Worm (Caenorhabditis elegans) whole organism, young adult: ENCODE measurements around the gene rig-1.

Experiments
- F39B2.1 ChIP-seq: fragments of 200-800 bp; sonication (Bioruptor generic); IDR thresholded peaks from 2 replicates; pipeline ENCODE4 v1.3.6; 2022; ENCODE audit warnings: missing genetic modification reagents, missing genetic modification characterization, missing compliant biosample characterization
- F49E8.2 ChIP-seq: sonication (generic microtip); optimal IDR thresholded peaks from 3 replicates; lab custom pipeline; 2017; ENCODE audit warnings: missing genetic modification characterization, mild to moderate bottlenecking, missing compliant biosample characterization, antibody characterized with exemption, moderate library complexity; ENCODE audit not compliant: insufficient read depth
- K11D2.4 ChIP-seq: fragments of 200-800 bp; sonication (Bioruptor generic); IDR thresholded peaks from 2 replicates; pipeline ENCODE4 v1.3.6; 2022; ENCODE audit warnings: missing genetic modification reagents, missing genetic modification characterization, missing compliant biosample characterization
- Y67H2A.10 ChIP-seq: fragments of 200-800 bp; sonication (Bioruptor generic); conservative IDR thresholded peaks from 2 replicates; pipeline ENCODE4 v1.3.6; 2022; ENCODE audit warnings: missing genetic modification reagents, missing genetic modification characterization, missing compliant biosample characterization
- akir-1 ChIP-seq: fragments of 200-800 bp; sonication (Bioruptor generic); optimal IDR thresholded peaks from 2 replicates; lab custom pipeline; 2018; ENCODE audit warnings: mild to moderate bottlenecking, missing genetic modification characterization, moderate library complexity, missing compliant biosample characterization
- aptf-3 ChIP-seq: fragments of 200-800 bp; sonication (Bioruptor generic); IDR thresholded peaks from 2 replicates; pipeline ENCODE4 v1.3.6; 2022; ENCODE audit warnings: missing genetic modification characterization, missing compliant biosample characterization
- attf-6 ChIP-seq: fragments of 200-800 bp; sonication (Bioruptor generic); IDR thresholded peaks from 2 replicates; pipeline ENCODE4 v1.3.6; 2022; ENCODE audit warnings: missing genetic modification reagents, missing genetic modification characterization, missing compliant biosample characterization
- bed-2 ChIP-seq: fragments of 200-800 bp; sonication (Bioruptor generic); IDR thresholded peaks from 2 replicates; pipeline ENCODE4 v1.3.6; 2022; ENCODE audit warnings: missing genetic modification reagents, missing genetic modification characterization, missing compliant biosample characterization
- ccch-3 ChIP-seq: fragments of 200-800 bp; sonication (Bioruptor generic); optimal IDR thresholded peaks from 2 replicates; lab custom pipeline; 2018; ENCODE audit warnings: mild to moderate bottlenecking, missing genetic modification characterization, missing compliant biosample characterization
- ceh-100 ChIP-seq: fragments of 200-800 bp; sonication (Bioruptor generic); IDR thresholded peaks from 2 replicates; pipeline ENCODE4 v1.3.6; 2022; ENCODE audit warnings: missing genetic modification reagents, missing genetic modification characterization, missing compliant biosample characterization
- dpl-1 ChIP-seq: fragments of 150-350 bp; optimal IDR thresholded peaks from 2 replicates; lab custom pipeline; 2014; ENCODE audit warnings: missing biosample characterization, missing genetic modification reagents, missing genetic modification characterization
- efl-1 ChIP-seq: fragments of 150-350 bp; optimal IDR thresholded peaks from 2 replicates; lab custom pipeline; 2014; ENCODE audit warnings: missing biosample characterization, missing genetic modification reagents, missing genetic modification characterization
- egl-44 ChIP-seq: fragments of 200-800 bp; sonication (Bioruptor generic); IDR thresholded peaks from 2 replicates; pipeline ENCODE4 v1.3.6; 2022; ENCODE audit warnings: missing genetic modification reagents, missing genetic modification characterization, missing compliant biosample characterization
- egrh-3 ChIP-seq: fragments of 200-800 bp; sonication (Bioruptor generic); IDR thresholded peaks from 2 replicates; pipeline ENCODE4 v1.3.6; 2022; ENCODE audit warnings: missing genetic modification reagents, missing genetic modification characterization, missing compliant biosample characterization
- ets-4 ChIP-seq: fragments of 200-800 bp; sonication (Bioruptor generic); optimal IDR thresholded peaks from 2 replicates; lab custom pipeline; 2018; ENCODE audit warnings: mild to moderate bottlenecking, missing genetic modification characterization, missing compliant biosample characterization
- gei-17 ChIP-seq: fragments of 200-800 bp; sonication (Bioruptor generic); optimal IDR thresholded peaks from 2 replicates; lab custom pipeline; 2018; ENCODE audit warnings: mild to moderate bottlenecking, missing genetic modification characterization, missing compliant biosample characterization
- him-1 ChIP-seq: sonication (generic microtip); optimal IDR thresholded peaks from 2 replicates; lab custom pipeline; 2016; ENCODE audit warnings: missing genotype, missing genetic modification reagents, missing genetic modification characterization, missing compliant biosample characterization
- hrde-1 ChIP-seq: sonication (generic microtip); optimal IDR thresholded peaks from 2 replicates; lab custom pipeline; 2016; ENCODE audit warnings: missing genetic modification characterization, mild to moderate bottlenecking, missing compliant biosample characterization, moderate library complexity, missing genotype, missing genetic modification reagents, borderline replicate concordance
- hsf-1 ChIP-seq: fragments of 200-800 bp; sonication (Bioruptor generic); IDR thresholded peaks from 2 replicates; pipeline ENCODE4 v1.3.6; 2022; ENCODE audit warnings: missing genetic modification reagents, missing genetic modification characterization, missing compliant biosample characterization
- lir-1 ChIP-seq: fragments of 200-800 bp; sonication (Bioruptor generic); conservative IDR thresholded peaks from 2 replicates; pipeline ENCODE4 v1.3.6; 2022; ENCODE audit warnings: missing genetic modification reagents, missing genetic modification characterization, missing compliant biosample characterization
- lsl-1 ChIP-seq: fragments of 200-800 bp; sonication (Bioruptor generic); optimal IDR thresholded peaks from 2 replicates; lab custom pipeline; 2018; ENCODE audit warnings: mild to moderate bottlenecking, missing genetic modification characterization, moderate library complexity, missing compliant biosample characterization
- lsy-27 ChIP-seq: sonication (generic microtip); optimal IDR thresholded peaks from 2 replicates; lab custom pipeline; 2017; ENCODE audit warnings: missing genetic modification characterization, mild to moderate bottlenecking, missing compliant biosample characterization, antibody characterized with exemption, missing genotype, borderline replicate concordance; ENCODE audit not compliant: insufficient read depth
- madf-6 ChIP-seq: fragments of 200-800 bp; sonication (Bioruptor generic); IDR thresholded peaks from 2 replicates; pipeline ENCODE4 v1.3.6; 2022; ENCODE audit warnings: missing genetic modification reagents, missing genetic modification characterization, missing compliant biosample characterization
- madf-8 ChIP-seq: fragments of 200-800 bp; sonication (Bioruptor generic); conservative IDR thresholded peaks from 2 replicates; pipeline ENCODE4 v1.3.6; 2022; ENCODE audit warnings: missing genetic modification reagents, missing genetic modification characterization, missing compliant biosample characterization
- mes-4 ChIP-seq: sonication (generic microtip); optimal IDR thresholded peaks from 2 replicates; lab custom pipeline; 2016; ENCODE audit warnings: missing genotype, missing genetic modification characterization, missing compliant biosample characterization
- mxl-1 ChIP-seq: sonication (generic microtip); optimal IDR thresholded peaks from 2 replicates; lab custom pipeline; 2016; ENCODE audit warnings: missing genetic modification characterization, missing compliant biosample characterization
- nhr-179 ChIP-seq: sonication (generic microtip); optimal IDR thresholded peaks from 2 replicates; lab custom pipeline; 2016; ENCODE audit warnings: mild to moderate bottlenecking, missing genetic modification characterization, missing compliant biosample characterization
- nhr-90 ChIP-seq: sonication (generic microtip); optimal IDR thresholded peaks from 2 replicates; lab custom pipeline; 2016; ENCODE audit warnings: missing genotype, mild to moderate bottlenecking, missing genetic modification characterization, missing compliant biosample characterization
- pha-4 ChIP-seq: fragments of 150-350 bp; sonication (generic microtip); optimal IDR thresholded peaks from 2 replicates; lab custom pipeline; 2014; ENCODE audit warnings: missing biosample characterization, missing genetic modification reagents, missing genetic modification characterization
- rec-8 ChIP-seq, 2 experiments: sonication (generic microtip); optimal IDR thresholded peaks; 2 replicates each; lab custom pipeline; 2016; ENCODE audit warnings: mild to moderate bottlenecking in 2 of 2, missing genetic modification characterization in 2 of 2, missing genetic modification reagents in 2 of 2, missing genotype in 2 of 2, missing biosample characterization in 1 of 2, missing compliant biosample characterization in 1 of 2, moderate library complexity in 1 of 2
- repo-1 ChIP-seq: sonication (generic microtip); optimal IDR thresholded peaks from 2 replicates; lab custom pipeline; 2017; ENCODE audit warnings: mild to moderate bottlenecking, missing genetic modification characterization, missing compliant biosample characterization
- snpc-3.4 ChIP-seq: sonication (generic microtip); optimal IDR thresholded peaks from 2 replicates; lab custom pipeline; 2017; ENCODE audit warnings: missing genetic modification characterization, mild to moderate bottlenecking, missing compliant biosample characterization, antibody characterized with exemption, moderate library complexity, missing genotype, missing genetic modification reagents
- snpc-4 ChIP-seq, 5 experiments: fragments of 150-350 bp in 1 of 5; sonication (generic microtip) in 4 of 5; optimal IDR thresholded peaks; 2 replicates each; lab custom pipeline; 2014 to 2018; ENCODE audit warnings: missing genetic modification characterization in 5 of 5, missing biosample characterization in 3 of 5, antibody characterized with exemption in 2 of 5, mild to moderate bottlenecking in 2 of 5, missing compliant biosample characterization in 2 of 5, missing genotype in 2 of 5, moderate library complexity in 2 of 5, missing genetic modification reagents in 1 of 5
- tbx-9 ChIP-seq: sonication (generic microtip); optimal IDR thresholded peaks from 2 replicates; lab custom pipeline; 2016; ENCODE audit warnings: borderline replicate concordance, missing genetic modification characterization, inconsistent platforms, missing compliant biosample characterization
- ztf-22 ChIP-seq: fragments of 200-800 bp; sonication (Bioruptor generic); optimal IDR thresholded peaks from 2 replicates; lab custom pipeline; 2018; ENCODE audit warnings: mild to moderate bottlenecking, missing genetic modification characterization, moderate library complexity, missing compliant biosample characterization

rig-1 gene

DNA sequence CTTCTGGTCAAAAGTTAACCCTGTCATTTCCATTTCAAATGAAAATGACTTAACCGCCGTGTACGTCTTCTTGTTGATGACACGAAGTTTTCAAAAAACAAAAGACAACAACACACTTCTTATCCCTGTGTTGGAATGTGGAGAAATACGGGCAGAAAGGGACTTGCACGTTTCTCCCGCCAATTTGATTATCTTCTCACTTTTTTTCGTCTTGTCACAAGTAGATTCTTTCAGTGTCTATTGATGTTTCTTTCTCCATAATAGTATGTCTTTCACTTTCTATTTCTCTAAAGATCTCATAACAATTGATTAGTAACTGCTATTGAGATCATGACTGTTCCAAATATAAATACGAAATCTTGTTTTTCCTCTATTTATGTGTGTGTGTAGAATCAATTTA lies 898 bp upstream of the rig-1 start:
- TF ChIP-seq mes-4 (tag; lab: Kevin White, UChicago) (no peak), lsy-27 (tag; lab: Kevin White, UChicago) (no peak), ztf-22 (GFP tag; lab: Kevin White, UChicago) (no peak), lir-1 (no peak), pha-4 (tag; lab: Kevin White, UChicago) (no peak), lsl-1 (GFP tag; lab: Kevin White, UChicago) (no peak), dpl-1 (GFP tag; lab: Kevin White, UChicago) (no peak), efl-1 (no peak), F49E8.2 (tag; lab: Kevin White, UChicago) (no peak), snpc-4 (GFP tag; optimal IDR thresholded peaks at IDR 0.05; lab: Kevin White, UChicago) (no peak), snpc-4 (tag; optimal IDR thresholded peaks at IDR 0.05; lab: Kevin White, UChicago) (no peak), mxl-1 (tag; lab: Kevin White, UChicago) (no peak), aptf-3 (GFP tag; lab: Robert Waterston, UW) (no peak), nhr-179 (tag; lab: Kevin White, UChicago) (no peak), ccch-3 (GFP tag; lab: Kevin White, UChicago) (no peak), egl-44 (GFP tag; lab: Robert Waterston, UW) (no peak), gei-17 (GFP tag; lab: Kevin White, UChicago) (no peak), ets-4 (GFP tag; lab: Kevin White, UChicago) (no peak)
- TF ChIP-seq, all 124 proteins: peak for 0

DNA sequence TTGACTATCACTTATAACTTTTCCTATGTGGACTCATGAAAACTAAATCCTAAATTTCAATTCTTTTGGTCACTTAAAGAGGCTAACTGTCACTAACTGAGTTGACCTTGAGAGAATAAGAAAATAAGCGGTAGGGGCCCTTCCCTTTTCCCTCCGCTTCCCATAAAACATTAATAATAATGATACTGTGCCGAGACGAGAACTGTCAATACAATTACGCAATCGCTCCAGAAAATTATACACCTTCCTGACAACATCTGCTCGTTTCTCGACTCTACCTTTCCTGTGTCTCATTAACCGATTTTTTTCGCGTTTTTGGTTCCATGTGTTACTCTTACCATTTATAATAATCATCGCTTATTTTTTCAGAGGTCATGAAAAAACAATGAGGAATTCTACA lies 490 bp downstream of the rig-1 start:
- TF ChIP-seq egrh-3 (no peak), him-1 (tag; lab: Kevin White, UChicago) (no peak), repo-1 (no peak), Y67H2A.10 (no peak), madf-6 (GFP tag; lab: Robert Waterston, UW) (no peak), snpc-3.4 (no peak), madf-8 (GFP tag; lab: Robert Waterston, UW) (no peak)

DNA sequence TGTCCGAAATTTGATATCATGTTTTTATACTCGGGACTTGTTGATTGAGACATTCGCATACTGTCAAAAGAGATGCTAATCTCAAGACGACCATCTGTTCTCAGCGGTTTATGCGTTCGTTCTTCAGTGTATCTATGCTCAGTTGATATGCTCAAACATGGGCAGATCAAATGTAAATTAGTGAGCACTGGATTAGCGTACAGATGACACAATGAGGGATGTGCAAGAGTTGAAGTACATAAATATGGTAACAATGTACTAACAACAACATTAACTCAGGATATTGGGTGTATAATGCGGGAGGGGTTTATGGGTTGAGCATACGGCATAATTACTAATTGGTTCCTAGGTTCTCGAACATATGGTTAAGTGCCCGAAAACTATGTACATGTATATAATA lies 2.0 kb downstream of the rig-1 start:
- TF ChIP-seq lsy-27 (tag; lab: Kevin White, UChicago) (no peak), hsf-1 (no peak), nhr-90 (no peak), ceh-100 (GFP tag; lab: Robert Waterston, UW) (no peak), akir-1 (GFP tag; lab: Kevin White, UChicago) (no peak), rec-8 (tag; optimal IDR thresholded peaks at IDR 0.05; lab: Kevin White, UChicago) (no peak), tbx-9 (tag; lab: Kevin White, UChicago) (no peak), K11D2.4 (no peak), attf-6 (no peak), ccch-3 (GFP tag; lab: Kevin White, UChicago) (no peak), bed-2 (GFP tag; lab: Robert Waterston, UW) (no peak), F39B2.1 (no peak), hrde-1 (tag; lab: Kevin White, UChicago) (no peak), efl-1 (no peak)
